Fruit fly (Drosophila melanogaster): ENCODE data around the gene CG3437.

DNA sequence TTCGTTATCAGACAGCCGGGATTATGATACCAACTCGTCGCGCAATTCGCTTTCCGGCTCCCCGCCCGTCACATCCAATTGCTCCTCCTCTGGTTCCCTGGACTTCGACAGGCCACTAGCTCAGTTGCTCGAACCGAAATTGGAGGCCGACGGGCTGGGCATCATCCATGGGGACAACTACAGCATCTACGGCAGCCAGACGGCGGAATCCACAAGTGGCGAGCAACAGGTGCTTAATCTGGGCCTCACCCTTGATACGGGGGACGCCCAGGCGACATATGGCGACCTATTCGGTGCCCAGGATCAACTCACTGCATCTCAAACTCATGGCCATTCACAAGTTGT, 26.9 kb downstream of the CG3437 start:
- TF ChIP-seq CG14711 (tag; optimal IDR thresholded peaks at IDR 0.05): no peak
- TF ChIP-seq kay (GFP tag; ENCODE audit: borderline replicate concordance): no peak
- TF ChIP-seq CG7101 (tag; optimal IDR thresholded peaks at IDR 0.05): no peak
- TF ChIP-seq Hr96 (GFP tag; optimal IDR thresholded peaks at IDR 0.05): no peak
- no peak for TF ChIP-seq Crg-1 (GFP tag; optimal IDR thresholded peaks at IDR 0.05)
- no peak for TF ChIP-seq Clk (GFP tag; optimal IDR thresholded peaks at IDR 0.05)
- TF ChIP-seq tj (GFP tag; optimal IDR thresholded peaks at IDR 0.05): no peak
- no peak for TF ChIP-seq Mnt (GFP tag; optimal IDR thresholded peaks at IDR 0.05)
- TF ChIP-seq bab1 (GFP tag; optimal IDR thresholded peaks at IDR 0.05): no peak
- no peak for TF ChIP-seq CG7045 (GFP tag; optimal IDR thresholded peaks at IDR 0.05)
- no peak for TF ChIP-seq cic (GFP tag; optimal IDR thresholded peaks at IDR 0.05)
- no peak for TF ChIP-seq CG5204 (GFP tag; optimal IDR thresholded peaks at IDR 0.05)
- TF ChIP-seq CG11617 (GFP tag; optimal IDR thresholded peaks at IDR 0.05): no peak
- TF ChIP-seq cnc (optimal IDR thresholded peaks at IDR 0.05): no peak

All from whole organism, adult.